Fruit fly (Drosophila melanogaster): Measurements from ENCODE around the gene CG34357.

The CG34357 gene

dm6 chr3R:4557862-4558261 lies at the start of gene CG34357:
TSS of gene CG34357 (minus strand) at chr3R:4558067.
- no peak for TF ChIP-seq EcR (GFP tag; optimal IDR thresholded peaks at IDR 0.05)
- no peak for TF ChIP-seq CG10348 (GFP tag; IDR thresholded peaks at IDR 0.05)
- TF ChIP-seq CG17806 (tag; optimal IDR thresholded peaks at IDR 0.05), result no peak
- no peak for TF ChIP-seq CG8159 (tag; optimal IDR thresholded peaks at IDR 0.05)
- TF ChIP-seq CG12605 (GFP tag; IDR thresholded peaks at IDR 0.05), result no peak
- TF ChIP-seq fd96Ca (GFP tag; IDR thresholded peaks at IDR 0.05), result no peak
- no peak for TF ChIP-seq rn (GFP tag; IDR thresholded peaks at IDR 0.05)
- TF ChIP-seq CG32121 (GFP tag; IDR thresholded peaks at IDR 0.05), result no peak
- TF ChIP-seq Pif1B (GFP tag; optimal IDR thresholded peaks at IDR 0.05), result no peak
- no peak for TF ChIP-seq CG9948 (tag; optimal IDR thresholded peaks at IDR 0.05)
- TF ChIP-seq CG13204 (GFP tag; optimal IDR thresholded peaks at IDR 0.05), result no peak
- no peak for TF ChIP-seq Snoo (tag; optimal IDR thresholded peaks at IDR 0.05)
- no peak for TF ChIP-seq D1 (tag; optimal IDR thresholded peaks at IDR 0.05)
- no peak for TF ChIP-seq gl (tag; optimal IDR thresholded peaks at IDR 0.05)
- no peak for TF ChIP-seq CG8301 (tag; optimal IDR thresholded peaks at IDR 0.05)
- TF ChIP-seq CG14655 (GFP tag; optimal IDR thresholded peaks at IDR 0.05), result no peak

- TF ChIP-seq CG14655 (GFP tag; optimal IDR thresholded peaks at IDR 0.05), result no peak
- no peak for TF ChIP-seq CG13204 (GFP tag; optimal IDR thresholded peaks at IDR 0.05)
- no peak for TF ChIP-seq fd96Ca (GFP tag; IDR thresholded peaks at IDR 0.05)
- TF ChIP-seq CG9948 (tag; optimal IDR thresholded peaks at IDR 0.05), result no peak
- no peak for TF ChIP-seq D1 (tag; optimal IDR thresholded peaks at IDR 0.05)
- TF ChIP-seq CG34367 (tag; optimal IDR thresholded peaks at IDR 0.05), result no peak
- TF ChIP-seq CG12605 (GFP tag; IDR thresholded peaks at IDR 0.05), result no peak
- no peak for TF ChIP-seq CG32121 (GFP tag; IDR thresholded peaks at IDR 0.05)
- TF ChIP-seq CG15710 (tag; optimal IDR thresholded peaks at IDR 0.05), result no peak
- no peak for TF ChIP-seq CG17806 (tag; optimal IDR thresholded peaks at IDR 0.05)
- TF ChIP-seq EcR (GFP tag; optimal IDR thresholded peaks at IDR 0.05), result no peak
- TF ChIP-seq Pif1A (GFP tag; optimal IDR thresholded peaks at IDR 0.05), result no peak
- no peak for TF ChIP-seq CG8301 (tag; optimal IDR thresholded peaks at IDR 0.05)
- TF ChIP-seq Snoo (tag; optimal IDR thresholded peaks at IDR 0.05), result no peak
- no peak for TF ChIP-seq gl (tag; optimal IDR thresholded peaks at IDR 0.05)
- TF ChIP-seq CG10348 (GFP tag; IDR thresholded peaks at IDR 0.05), result no peak
Observed at dm6 chr3R:4601887-4602531, 44.1 kb upstream of the CG34357 start.

- TF ChIP-seq Pif1A (GFP tag; optimal IDR thresholded peaks at IDR 0.05) (no peak), CG32121 (GFP tag; IDR thresholded peaks at IDR 0.05) (no peak), rn (GFP tag; IDR thresholded peaks at IDR 0.05) (no peak), CG8301 (tag; optimal IDR thresholded peaks at IDR 0.05) (no peak), Ets98B (GFP tag; IDR thresholded peaks at IDR 0.05) (no peak), EcR (GFP tag; optimal IDR thresholded peaks at IDR 0.05) (no peak), Snoo (tag; optimal IDR thresholded peaks at IDR 0.05) (no peak), CG4496 (GFP tag; IDR thresholded peaks at IDR 0.05) (no peak), Pif1B (GFP tag; optimal IDR thresholded peaks at IDR 0.05) (no peak)
Observed at dm6 chr3R:4599624-4600023, 41.8 kb upstream of the CG34357 start.

dm6 chr3R:4578544-4578943 lies 20.7 kb upstream of the CG34357 start, which contains the start of gene CG32945:
TSS of gene CG32945 (minus strand) at chr3R:4578644.
- TF ChIP-seq fd96Ca (GFP tag; IDR thresholded peaks at IDR 0.05) (no peak), CG10348 (GFP tag; IDR thresholded peaks at IDR 0.05) (no peak), gl (tag; optimal IDR thresholded peaks at IDR 0.05) (no peak), CG13204 (GFP tag; optimal IDR thresholded peaks at IDR 0.05) (no peak), Ets98B (GFP tag; IDR thresholded peaks at IDR 0.05) (no peak), D1 (tag; optimal IDR thresholded peaks at IDR 0.05) (no peak), rn (GFP tag; IDR thresholded peaks at IDR 0.05) (no peak)

dm6 chr3R:4553534-4553933 lies 4.3 kb downstream of the CG34357 start:
- TF ChIP-seq Pif1B (GFP tag; optimal IDR thresholded peaks at IDR 0.05) (no peak), D1 (tag; optimal IDR thresholded peaks at IDR 0.05) (no peak), CG13204 (GFP tag; optimal IDR thresholded peaks at IDR 0.05) (no peak), CG17806 (tag; optimal IDR thresholded peaks at IDR 0.05) (no peak), EcR (GFP tag; optimal IDR thresholded peaks at IDR 0.05) (no peak), Pif1A (GFP tag; optimal IDR thresholded peaks at IDR 0.05) (no peak), CG32121 (GFP tag; IDR thresholded peaks at IDR 0.05) (no peak), Snoo (tag; optimal IDR thresholded peaks at IDR 0.05) (no peak), CG15710 (tag; optimal IDR thresholded peaks at IDR 0.05) (no peak), gl (tag; optimal IDR thresholded peaks at IDR 0.05) (no peak), CG8159 (tag; optimal IDR thresholded peaks at IDR 0.05) (no peak), Ets98B (GFP tag; IDR thresholded peaks at IDR 0.05) (no peak), CG34367 (tag; optimal IDR thresholded peaks at IDR 0.05) (no peak), CG4496 (GFP tag; IDR thresholded peaks at IDR 0.05) (no peak), CG9948 (tag; optimal IDR thresholded peaks at IDR 0.05) (no peak), CG12605 (GFP tag; IDR thresholded peaks at IDR 0.05) (no peak)

- TF ChIP-seq CG14655 (GFP tag; optimal IDR thresholded peaks at IDR 0.05) (no peak), gl (tag; optimal IDR thresholded peaks at IDR 0.05) (no peak), CG34367 (tag; optimal IDR thresholded peaks at IDR 0.05) (no peak), EcR (GFP tag; optimal IDR thresholded peaks at IDR 0.05) (no peak)
Observed at dm6 chr3R:4542614-4543191, 15.2 kb downstream of the CG34357 start.

Measured in whole organism, pupa.